Worm (Caenorhabditis elegans): ENCODE data around the gene hyl-2.

hyl-2 gene

ce11 chrX:4671837-4672236 lies 27.4 kb downstream of the hyl-2 start:
- TF ChIP-seq lir-1 (GFP tag; conservative IDR thresholded peaks at IDR 0.05), result no peak
- no peak for TF ChIP-seq lag-1 (GFP tag; IDR thresholded peaks at IDR 0.05)
- no peak for TF ChIP-seq attf-3 (GFP tag; conservative IDR thresholded peaks at IDR 0.05)
- TF ChIP-seq ztf-26 (tag; optimal IDR thresholded peaks at IDR 0.05), result no peak
- TF ChIP-seq mcd-1 (GFP tag; IDR thresholded peaks at IDR 0.05), result no peak
- peak; percentile 88 for TF ChIP-seq ets-4 (GFP tag; optimal IDR thresholded peaks at IDR 0.05)
- no peak for TF ChIP-seq chd-7 (tag; optimal IDR thresholded peaks at IDR 0.05)
- TF ChIP-seq nhr-80 (tag; optimal IDR thresholded peaks at IDR 0.05), result peak; percentile 76
- no peak for TF ChIP-seq sea-2 (GFP tag; IDR thresholded peaks at IDR 0.05)
- TF ChIP-seq mes-4 (tag; optimal IDR thresholded peaks at IDR 0.05), result no peak
- no peak for TF ChIP-seq F22D6.2 (tag; optimal IDR thresholded peaks at IDR 0.05)
- no peak for TF ChIP-seq C06A6.2 (GFP tag; conservative IDR thresholded peaks at IDR 0.05)

ce11 chrX:4667788-4668187 lies 31.5 kb downstream of the hyl-2 start, which contains the start of gene mfsd-12:
mfsd-12 (plus strand) TSS chrX:4668088.
- TF ChIP-seq sdz-38 (tag; optimal IDR thresholded peaks at IDR 0.05) (no peak), cebp-1 (GFP tag; IDR thresholded peaks at IDR 0.05) (0 out of 2 replicates have a peak, but pooled peaks have one; percentile 24), cebp-1 (tag; optimal IDR thresholded peaks at IDR 0.05) (peak; percentile 69), snpc-4 (GFP tag; optimal IDR thresholded peaks at IDR 0.05) (no peak), snpc-4 (tag; optimal IDR thresholded peaks at IDR 0.05) (no peak), hrde-1 (tag; optimal IDR thresholded peaks at IDR 0.05; ENCODE audit: borderline replicate concordance) (no peak)

ce11 chrX:4664649-4665048 lies 34.6 kb downstream of the hyl-2 start:
- TF ChIP-seq madf-8 (GFP tag; conservative IDR thresholded peaks at IDR 0.05) (no peak), pbrm-1 (GFP tag; IDR thresholded peaks at IDR 0.05) (no peak), madf-10 (tag; optimal IDR thresholded peaks at IDR 0.05) (no peak), mcd-1 (GFP tag; IDR thresholded peaks at IDR 0.05) (no peak), C06A6.2 (GFP tag; conservative IDR thresholded peaks at IDR 0.05) (no peak), F49E8.2 (tag; optimal IDR thresholded peaks at IDR 0.05; ENCODE audit: insufficient read depth) (no peak)

ce11 chrX:4662964-4663684 lies 36.1 kb downstream of the hyl-2 start:
- no peak for TF ChIP-seq hsf-1 (GFP tag; IDR thresholded peaks at IDR 0.05)
- no peak for TF ChIP-seq attf-5 (GFP tag; optimal IDR thresholded peaks at IDR 0.05)
- TF ChIP-seq hlh-26 (GFP tag; conservative IDR thresholded peaks at IDR 0.05), result no peak
- no peak for TF ChIP-seq B0261.1 (tag; optimal IDR thresholded peaks at IDR 0.05)
- no peak for TF ChIP-seq lin-26 (GFP tag; IDR thresholded peaks at IDR 0.05)
- no peak for TF ChIP-seq F22D6.2 (tag; optimal IDR thresholded peaks at IDR 0.05)
- TF ChIP-seq madf-6 (GFP tag; IDR thresholded peaks at IDR 0.05), result no peak
- TF ChIP-seq egl-18 (GFP tag; IDR thresholded peaks at IDR 0.05), result no peak

- no peak for TF ChIP-seq hlh-12 (tag; optimal IDR thresholded peaks at IDR 0.05)
- no peak for TF ChIP-seq mcd-1 (GFP tag; IDR thresholded peaks at IDR 0.05)
- no peak for TF ChIP-seq mes-4 (tag; optimal IDR thresholded peaks at IDR 0.05)
- TF ChIP-seq xnd-1 (tag; optimal IDR thresholded peaks at IDR 0.05), result no peak
- TF ChIP-seq atf-7 (tag; optimal IDR thresholded peaks at IDR 0.05), result peak; percentile 64
- TF ChIP-seq cebp-1 (GFP tag; IDR thresholded peaks at IDR 0.05), result peak; percentile 96
- TF ChIP-seq cebp-1 (tag; optimal IDR thresholded peaks at IDR 0.05), result peak; percentile 98
- no peak for TF ChIP-seq attf-3 (GFP tag; conservative IDR thresholded peaks at IDR 0.05)
- TF ChIP-seq madf-6 (GFP tag; IDR thresholded peaks at IDR 0.05), result no peak
- peak; percentile 53 for TF ChIP-seq lin-40 (tag; optimal IDR thresholded peaks at IDR 0.05)
- peak; percentile 47; the same call in 1 of the 2 replicates for TF ChIP-seq dox-1 (GFP tag; IDR thresholded peaks at IDR 0.05)
- peak; percentile 45 for TF ChIP-seq ceh-27 (GFP tag; optimal IDR thresholded peaks at IDR 0.05)
- TF ChIP-seq F52B5.7 (tag; optimal IDR thresholded peaks at IDR 0.05), result no peak
- no peak for TF ChIP-seq C17E4.6 (GFP tag; IDR thresholded peaks at IDR 0.05)
- no peak for TF ChIP-seq ztf-22 (GFP tag; optimal IDR thresholded peaks at IDR 0.05)
- TF ChIP-seq lin-35 (GFP tag; optimal IDR thresholded peaks at IDR 0.05), result no peak
- peak; percentile 48 for TF ChIP-seq attf-5 (GFP tag; optimal IDR thresholded peaks at IDR 0.05)
- TF ChIP-seq T26A5.8 (tag; optimal IDR thresholded peaks at IDR 0.05), result no peak
- TF ChIP-seq B0019.2 (GFP tag; conservative IDR thresholded peaks at IDR 0.05), result no peak
Observed at ce11 chrX:4662293-4662825, 36.9 kb downstream of the hyl-2 start.
